Worm (Caenorhabditis elegans) whole organism, L4 larva: Measurements from ENCODE around the gene nhr-19.

Source experiments
- Y75B8A.6 ChIP-seq: fragments of 200-800 bp; sonication (Bioruptor generic); IDR thresholded peaks from 2 replicates; pipeline ENCODE4 v1.3.6; 2022; ENCODE audit warnings: missing genetic modification reagents, missing genetic modification characterization, missing compliant biosample characterization
- ama-1 ChIP-seq: fragments of 150-350 bp; optimal IDR thresholded peaks from 2 replicates; lab custom pipeline; 2014; ENCODE audit warnings: inconsistent platforms, mixed read lengths
- daf-19 ChIP-seq: fragments of 200-800 bp; sonication (Bioruptor generic); conservative IDR thresholded peaks from 2 replicates; pipeline ENCODE4 v1.3.6; 2022; ENCODE audit warnings: missing genetic modification characterization, missing compliant biosample characterization
- fos-1 ChIP-seq: fragments of 150-350 bp; optimal IDR thresholded peaks from 2 replicates; lab custom pipeline; 2014; ENCODE audit warnings: missing biosample characterization, missing genetic modification characterization
- lin-13 ChIP-seq: fragments of 150-350 bp; optimal IDR thresholded peaks from 2 replicates; lab custom pipeline; 2014; ENCODE audit warnings: missing biosample characterization, missing genetic modification reagents, missing genetic modification characterization
- lin-38 ChIP-seq: fragments of 200-800 bp; sonication (Bioruptor generic); IDR thresholded peaks from 2 replicates; pipeline ENCODE4 v1.3.6; 2022; ENCODE audit warnings: missing genetic modification reagents, missing genetic modification characterization, missing compliant biosample characterization
- mdl-1 ChIP-seq, 2 experiments: fragments of 150-350 bp in 1 of 2; sonication (generic microtip) in 1 of 2; optimal IDR thresholded peaks; 2 replicates each; lab custom pipeline; 2014 to 2017; ENCODE audit warnings: missing biosample characterization in 2 of 2, missing genetic modification characterization in 2 of 2
- mdt-29 ChIP-seq: fragments of 200-800 bp; sonication (Bioruptor generic); IDR thresholded peaks from 2 replicates; pipeline ENCODE4 v1.3.6; 2022; ENCODE audit warnings: missing genetic modification reagents, missing genetic modification characterization, missing compliant biosample characterization
- nhr-10 ChIP-seq: fragments of 150-350 bp; optimal IDR thresholded peaks from 2 replicates; lab custom pipeline; 2014; ENCODE audit warnings: missing biosample characterization, missing genetic modification characterization
- nhr-102 ChIP-seq: sonication (generic microtip); optimal IDR thresholded peaks from 2 replicates; lab custom pipeline; 2016; ENCODE audit warnings: mild to moderate bottlenecking, missing genetic modification characterization, moderate library complexity, missing compliant biosample characterization
- pqm-1 ChIP-seq: sonication (generic microtip); optimal IDR thresholded peaks from 2 replicates; lab custom pipeline; 2017; ENCODE audit warnings: missing biosample characterization, missing genetic modification characterization
- unc-39 ChIP-seq: sonication (generic microtip); optimal IDR thresholded peaks from 2 replicates; lab custom pipeline; 2017; ENCODE audit warnings: missing biosample characterization, missing genetic modification characterization

DNA sequence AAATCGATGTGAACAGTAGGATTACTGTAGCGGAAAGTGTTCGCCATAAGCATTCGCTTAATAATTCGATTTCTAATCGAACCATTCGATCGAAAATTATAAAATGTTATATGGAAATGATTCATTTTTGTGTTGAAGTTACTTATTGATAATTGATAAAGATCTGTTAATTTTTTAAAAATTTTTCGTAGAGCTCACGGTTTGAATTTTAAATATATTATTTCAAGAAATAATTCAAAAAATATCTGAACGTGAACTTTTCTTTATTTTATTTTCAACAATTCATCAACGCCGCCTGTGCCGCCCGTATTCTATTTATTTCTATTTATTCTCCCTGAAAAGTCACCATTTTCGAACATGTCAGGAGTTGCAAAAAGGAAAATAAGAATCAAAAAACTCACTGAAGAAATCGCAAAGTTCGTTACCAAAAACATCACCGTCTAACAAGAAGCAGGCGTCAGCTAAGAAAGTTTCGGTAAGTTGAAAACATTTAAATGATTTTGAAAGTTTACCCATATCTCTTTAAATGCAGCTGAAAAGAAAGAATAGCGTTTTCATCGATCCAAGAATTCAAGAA is 6.1 kb upstream of the nhr-19 start, which contains the start of the genes T15H9.5 and T15H9.4:
- TF ChIP-seq nhr-102 (tag; lab: Kevin White, UChicago), result no peak
- TF ChIP-seq fos-1, result no peak
- TF ChIP-seq ama-1 (lab: Kevin White, UChicago), result no peak
- TF ChIP-seq mdl-1 (tag; optimal IDR thresholded peaks at IDR 0.05; lab: Kevin White, UChicago), result no peak
- TF ChIP-seq daf-19 (GFP tag; lab: Robert Waterston, UW), result no peak
- TF ChIP-seq pqm-1 (tag; lab: Kevin White, UChicago), result no peak
- no peak for TF ChIP-seq lin-13 (GFP tag; lab: Kevin White, UChicago)
- TF ChIP-seq nhr-10 (tag; lab: Kevin White, UChicago), result no peak
- no peak for TF ChIP-seq mdt-29 (GFP tag; lab: Robert Waterston, UW)
- no peak for TF ChIP-seq unc-39
- no peak for TF ChIP-seq Y75B8A.6 (GFP tag; lab: Robert Waterston, UW)
- TF ChIP-seq lin-38 (GFP tag; lab: Robert Waterston, UW), result no peak
